Worm (Caenorhabditis elegans): ENCODE measurements around the gene svh-5.

Gene svh-5

DNA sequence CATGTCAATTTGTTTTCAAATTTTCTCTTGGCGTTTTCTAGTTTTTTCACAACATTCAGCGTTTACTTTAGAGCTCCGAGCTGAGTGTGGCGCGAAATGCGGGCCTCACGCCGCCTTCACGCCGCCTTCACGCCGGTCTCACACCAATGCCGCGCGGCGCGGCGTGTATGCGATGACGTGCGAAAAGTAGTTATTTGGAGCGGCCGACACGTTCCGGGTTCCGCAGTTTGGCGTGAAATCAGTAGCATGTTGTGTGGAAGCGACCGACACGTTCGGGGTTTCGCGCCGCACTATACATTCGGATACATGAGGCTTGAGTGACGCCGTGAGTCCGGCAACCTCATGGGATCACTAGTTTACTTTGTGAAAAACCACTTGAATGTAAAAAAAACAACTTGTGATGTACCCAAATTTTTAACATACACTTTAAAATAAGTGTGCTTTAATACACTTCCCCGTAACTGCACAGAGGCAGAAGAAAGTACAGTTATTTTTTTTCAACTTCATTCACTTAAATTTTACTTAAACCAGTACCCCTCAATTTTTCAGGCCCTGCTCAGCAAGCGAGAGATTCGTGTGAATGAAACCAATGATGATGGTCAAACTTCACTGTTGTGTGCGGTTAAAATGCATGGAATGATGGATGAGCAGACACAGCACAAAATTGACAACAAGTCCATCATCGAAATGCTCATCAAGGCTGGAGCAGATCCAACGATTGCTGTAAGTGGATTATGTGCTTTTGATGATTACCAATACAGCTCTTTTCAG is 15.3 kb downstream of the svh-5 start:
- TF ChIP-seq nhr-11 (tag; optimal IDR thresholded peaks at IDR 0.05) (no peak), unc-86 (tag; optimal IDR thresholded peaks at IDR 0.05) (no peak)

- TF ChIP-seq hlh-8 (tag; optimal IDR thresholded peaks at IDR 0.05) (no peak), elt-4 (tag; optimal IDR thresholded peaks at IDR 0.05) (no peak), nhr-11 (tag; optimal IDR thresholded peaks at IDR 0.05) (no peak), zip-5 (tag; optimal IDR thresholded peaks at IDR 0.05) (no peak), fkh-6 (tag; optimal IDR thresholded peaks at IDR 0.05) (no peak), hlh-6 (tag; optimal IDR thresholded peaks at IDR 0.05) (no peak), ref-2 (tag; optimal IDR thresholded peaks at IDR 0.05) (no peak), sox-2 (GFP tag; IDR thresholded peaks at IDR 0.05) (no peak), lin-11 (tag; optimal IDR thresholded peaks at IDR 0.05) (no peak), sdc-2 (tag; optimal IDR thresholded peaks at IDR 0.05) (no peak), fkh-10 (GFP tag; optimal IDR thresholded peaks at IDR 0.05) (no peak), ceh-14 (tag; optimal IDR thresholded peaks at IDR 0.05) (no peak), ttx-3 (tag; optimal IDR thresholded peaks at IDR 0.05) (no peak), hlh-30 (tag; optimal IDR thresholded peaks at IDR 0.05; ENCODE audit: insufficient read depth) (no peak), ceh-31 (tag; optimal IDR thresholded peaks at IDR 0.05) (no peak), ceh-6 (GFP tag; optimal IDR thresholded peaks at IDR 0.05) (no peak), pros-1 (tag; optimal IDR thresholded peaks at IDR 0.05) (no peak), K09A11.1 (tag; optimal IDR thresholded peaks at IDR 0.05; ENCODE audit: insufficient read depth) (no peak), che-1 (tag; optimal IDR thresholded peaks at IDR 0.05) (no peak), nfya-1 (tag; optimal IDR thresholded peaks at IDR 0.05) (no peak)
Measured at ce11 chrX:15355603-15356002, 22.0 kb downstream of the svh-5 start.

DNA sequence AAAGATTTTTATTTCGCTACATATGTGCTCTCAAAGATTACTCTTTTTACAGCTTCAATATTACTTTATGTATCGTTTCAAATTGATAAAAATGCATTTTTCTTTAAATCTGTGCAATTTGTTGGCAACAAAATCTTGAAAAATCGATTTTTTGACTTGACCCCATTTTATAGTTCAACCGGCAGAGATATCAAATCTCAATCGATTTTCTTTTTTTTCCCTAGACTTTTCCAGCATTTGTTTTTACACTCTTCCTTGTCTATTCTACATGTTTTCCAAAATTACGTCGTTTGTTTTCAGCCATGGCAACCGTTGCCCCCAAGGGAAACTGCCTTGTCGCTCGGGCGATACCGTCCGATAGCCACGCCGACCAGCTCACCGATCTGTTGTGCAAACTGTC is 22.7 kb downstream of the svh-5 start, which contains the start of gene nfki-1:
nfki-1 (plus strand) TSS at position 301 of the 400 bp plus-strand sequence.
- TF ChIP-seq mec-3 (tag; optimal IDR thresholded peaks at IDR 0.05; ENCODE audit: borderline replicate concordance) = no peak

DNA sequence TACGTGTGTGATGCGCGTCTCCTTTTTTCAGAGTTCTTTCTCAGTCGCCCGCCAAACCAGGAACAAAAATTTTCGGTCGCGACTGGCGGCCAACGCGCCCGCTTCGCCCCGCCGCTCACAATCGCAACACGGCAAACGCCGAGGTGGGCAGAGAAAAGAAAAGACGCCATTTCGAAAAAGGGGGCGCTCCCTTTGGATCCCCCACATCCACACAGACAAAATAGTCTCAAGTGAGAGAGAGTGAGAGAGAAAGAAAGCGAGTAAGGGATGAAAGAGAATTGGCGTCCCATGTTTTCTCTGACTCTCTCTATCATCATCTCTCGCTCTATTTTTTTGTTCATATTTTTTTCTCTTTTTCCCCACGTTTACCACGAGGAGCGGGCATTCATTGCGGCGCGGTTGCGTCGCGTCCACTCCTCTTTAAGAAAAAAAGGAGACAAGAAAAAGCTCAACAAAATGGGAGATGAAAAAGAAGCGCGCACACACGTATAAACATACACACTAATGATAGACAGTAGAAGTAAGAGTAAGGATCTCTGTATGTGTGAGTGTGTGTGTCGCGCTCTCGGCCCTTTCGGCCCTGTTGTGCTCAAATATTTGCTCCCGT is 23.6 kb downstream of the svh-5 start:
- TF ChIP-seq pros-1 (tag; optimal IDR thresholded peaks at IDR 0.05) (peak; percentile 81), ceh-19 (GFP tag; optimal IDR thresholded peaks at IDR 0.05) (no peak), ref-2 (tag; optimal IDR thresholded peaks at IDR 0.05) (peak; percentile 53), hlh-8 (tag; optimal IDR thresholded peaks at IDR 0.05) (peak; percentile 7), tbx-2 (tag; optimal IDR thresholded peaks at IDR 0.05) (peak; percentile 74), mec-3 (tag; optimal IDR thresholded peaks at IDR 0.05; ENCODE audit: borderline replicate concordance) (no peak), ets-4 (tag; optimal IDR thresholded peaks at IDR 0.05) (peak; percentile 17), Y22D7AL.16 (tag; optimal IDR thresholded peaks at IDR 0.05) (no peak), lin-11 (tag; optimal IDR thresholded peaks at IDR 0.05) (no peak), hlh-30 (tag; optimal IDR thresholded peaks at IDR 0.05; ENCODE audit: insufficient read depth) (peak; percentile 37), dve-1 (tag; optimal IDR thresholded peaks at IDR 0.05) (peak; percentile 4), ceh-34 (tag; optimal IDR thresholded peaks at IDR 0.05) (peak; percentile 39), ceh-9 (tag; optimal IDR thresholded peaks at IDR 0.05) (no peak), C08G9.2 (tag; optimal IDR thresholded peaks at IDR 0.05) (peak; percentile 10), sox-4 (tag; optimal IDR thresholded peaks at IDR 0.05) (no peak), C38D4.7 (GFP tag; optimal IDR thresholded peaks at IDR 0.05) (no peak), pha-2 (tag; optimal IDR thresholded peaks at IDR 0.05) (no peak), dmd-4 (tag; optimal IDR thresholded peaks at IDR 0.05; ENCODE audit: borderline replicate concordance) (peak; percentile 56), nhr-11 (tag; optimal IDR thresholded peaks at IDR 0.05) (no peak), ztf-16 (tag; optimal IDR thresholded peaks at IDR 0.05) (peak; percentile 13), K02D7.2 (tag; optimal IDR thresholded peaks at IDR 0.05) (no peak), ceh-18 (tag; optimal IDR thresholded peaks at IDR 0.05) (peak; percentile 92), lim-6 (tag; optimal IDR thresholded peaks at IDR 0.05) (no peak), unc-42 (tag; optimal IDR thresholded peaks at IDR 0.05) (peak; percentile 84), unc-86 (tag; optimal IDR thresholded peaks at IDR 0.05) (no peak), ceh-14 (tag; optimal IDR thresholded peaks at IDR 0.05) (peak; percentile 84), rnt-1 (tag; optimal IDR thresholded peaks at IDR 0.05) (peak; percentile 57), hlh-13 (GFP tag; optimal IDR thresholded peaks at IDR 0.05) (no peak), sdc-2 (tag; optimal IDR thresholded peaks at IDR 0.05) (peak; percentile 74), ceh-31 (tag; optimal IDR thresholded peaks at IDR 0.05) (peak; percentile 77), ceh-30 (tag; optimal IDR thresholded peaks at IDR 0.05) (no peak), ceh-2 (tag; optimal IDR thresholded peaks at IDR 0.05) (peak; percentile 3)
